Fruit fly (Drosophila melanogaster) whole organism: Measurements from ENCODE around the gene Bin1.

ENCODE experiments used
- CG8478 ChIP-seq: fragments of >200 bp; optimal IDR thresholded peaks from 2 replicates; lab custom pipeline; 2018; ENCODE audit warnings: inconsistent platforms
- Dll ChIP-seq: fragments of >200 bp; optimal IDR thresholded peaks from 2 replicates; lab custom pipeline; 2017
- pan ChIP-seq: fragments of >200 bp; optimal IDR thresholded peaks from 2 replicates; lab custom pipeline; 2017
- psq ChIP-seq: fragments of >200 bp; optimal IDR thresholded peaks from 2 replicates; lab custom pipeline; 2017
- usp ChIP-seq: fragments of >200 bp; optimal IDR thresholded peaks from 2 replicates; lab custom pipeline; 2017; ENCODE audit warnings: missing biosample characterization, missing genetic modification characterization, mixed read lengths

dm6 chr3R:16171747-16172146 is 17.6 kb downstream of the Bin1 start, which contains the start of gene CG8925:
- TF ChIP-seq usp (GFP tag; lab: Kevin White, UChicago) = no peak
- TF ChIP-seq pan = no peak
- no peak for TF ChIP-seq psq (lab: Kevin White, UChicago)
- TF ChIP-seq CG8478 (lab: Kevin White, UChicago) = no peak
- TF ChIP-seq Dll (lab: Kevin White, UChicago) = no peak
